Worm (Caenorhabditis elegans) whole organism, L1 larva: ENCODE results near the gene srr-9.
A peak's percentile ranks its signal among the peaks of the same experiment; 100 is the strongest.

ENCODE experiments used
- C16A3.4 ChIP-seq: fragments of 150-350 bp; optimal IDR thresholded peaks from 2 replicates; lab custom pipeline; 2014; ENCODE audit warnings: missing biosample characterization, missing genetic modification characterization
- blmp-1 ChIP-seq: fragments of 150-350 bp; optimal IDR thresholded peaks from 2 replicates; lab custom pipeline; 2014; ENCODE audit warnings: missing biosample characterization, missing genetic modification characterization
- ceh-82 ChIP-seq, 3 experiments: fragments of 150-350 bp in 1 of 3; sonication (generic microtip) in 2 of 3; optimal IDR thresholded peaks; 2 replicates each; lab custom pipeline; 2014 to 2017; ENCODE audit warnings: missing biosample characterization in 3 of 3, missing genetic modification characterization in 3 of 3
- ceh-88 ChIP-seq: fragments of 200-800 bp; sonication (Bioruptor generic); IDR thresholded peaks from 2 replicates; pipeline ENCODE4 v1.3.6; 2022; ENCODE audit warnings: missing genetic modification characterization, missing compliant biosample characterization
- dpl-1 ChIP-seq, 3 experiments: fragments of 150-350 bp in 2 of 3; sonication (generic microtip) in 1 of 3; optimal IDR thresholded peaks; 2 replicates each; lab custom pipeline; 2014 to 2017; ENCODE audit warnings: missing biosample characterization in 3 of 3, missing genetic modification characterization in 3 of 3, missing genetic modification reagents in 3 of 3
- efl-1 ChIP-seq, 4 experiments: fragments of 150-350 bp; optimal IDR thresholded peaks in 3 of 4; peaks in 1 of 4; 1 replicate in 1 of 4; 2 replicates in 3 of 4; lab custom pipeline; 2014; ENCODE audit warnings: missing biosample characterization in 2 of 4, missing genetic modification characterization in 2 of 4, missing genetic modification reagents in 2 of 4
- egl-13 ChIP-seq: sonication (generic microtip); optimal IDR thresholded peaks from 2 replicates; lab custom pipeline; 2016; ENCODE audit warnings: missing genotype, missing genetic modification reagents, missing genetic modification characterization, missing compliant biosample characterization
- elt-2 ChIP-seq: sonication (generic microtip); optimal IDR thresholded peaks from 2 replicates; lab custom pipeline; 2016; ENCODE audit warnings: missing genetic modification characterization, mild to moderate bottlenecking, inconsistent platforms, missing compliant biosample characterization, missing genetic modification reagents
- elt-3 ChIP-seq, 6 experiments: fragments of 150-350 bp in 1 of 6; sonication (generic microtip); optimal IDR thresholded peaks; 2 replicates each; lab custom pipeline; 2017 to 2018; ENCODE audit warnings: missing biosample characterization in 6 of 6, missing genetic modification characterization in 6 of 6, inconsistent platforms in 1 of 6
- fkh-10 ChIP-seq: sonication (generic microtip); optimal IDR thresholded peaks from 2 replicates; lab custom pipeline; 2017; ENCODE audit warnings: missing biosample characterization, missing genetic modification reagents, missing genetic modification characterization
- fkh-4 ChIP-seq: sonication (generic microtip); optimal IDR thresholded peaks from 2 replicates; lab custom pipeline; 2016; ENCODE audit warnings: missing compliant biosample characterization, missing genetic modification characterization, borderline replicate concordance
- fos-1 ChIP-seq: fragments of 150-350 bp; optimal IDR thresholded peaks from 2 replicates; lab custom pipeline; 2014; ENCODE audit warnings: missing biosample characterization, missing genetic modification characterization
- hlh-17 ChIP-seq: fragments of 200-800 bp; sonication (Bioruptor generic); optimal IDR thresholded peaks from 2 replicates; lab custom pipeline; 2018; ENCODE audit warnings: missing genetic modification characterization, mild to moderate bottlenecking, missing compliant biosample characterization, moderate library complexity, borderline replicate concordance
- hlh-4 ChIP-seq: sonication (generic microtip); optimal IDR thresholded peaks from 2 replicates; lab custom pipeline; 2016; ENCODE audit warnings: mild to moderate bottlenecking, missing genetic modification characterization, missing compliant biosample characterization
- irx-1 ChIP-seq: sonication (generic microtip); optimal IDR thresholded peaks from 2 replicates; lab custom pipeline; 2016; ENCODE audit warnings: missing genetic modification characterization, missing compliant biosample characterization
- isw-1 ChIP-seq: fragments of 200-800 bp; sonication (Bioruptor generic); IDR thresholded peaks from 2 replicates; pipeline ENCODE4 v1.3.6; 2022; ENCODE audit warnings: missing genetic modification characterization, missing compliant biosample characterization
- jun-1 ChIP-seq: fragments of 150-350 bp; optimal IDR thresholded peaks from 2 replicates; lab custom pipeline; 2014; ENCODE audit warnings: missing biosample characterization, missing genetic modification reagents, missing genetic modification characterization
- lin-13 ChIP-seq: fragments of 150-350 bp; optimal IDR thresholded peaks from 2 replicates; lab custom pipeline; 2014; ENCODE audit warnings: missing biosample characterization, missing genetic modification reagents, missing genetic modification characterization
- lin-14 ChIP-seq: fragments of 200-800 bp; sonication (Bioruptor generic); optimal IDR thresholded peaks from 2 replicates; lab custom pipeline; 2018; ENCODE audit warnings: mild to moderate bottlenecking, missing genetic modification characterization, moderate library complexity, missing compliant biosample characterization
- lin-15B ChIP-seq: fragments of 150-350 bp; sonication (generic microtip); optimal IDR thresholded peaks from 3 replicates; lab custom pipeline; 2014; ENCODE audit warnings: missing biosample characterization, missing genetic modification characterization
- lin-35 ChIP-seq, 2 experiments: fragments of 150-350 bp; optimal IDR thresholded peaks; 2 replicates each; lab custom pipeline; 2014; ENCODE audit warnings: missing biosample characterization in 2 of 2, missing genetic modification characterization in 2 of 2, missing genetic modification reagents in 2 of 2
- lir-3 ChIP-seq: sonication (generic microtip); optimal IDR thresholded peaks from 2 replicates; lab custom pipeline; 2016; ENCODE audit warnings: mild to moderate bottlenecking, missing genetic modification characterization, moderate library complexity, missing compliant biosample characterization; ENCODE audit not compliant: poor library complexity
- lsy-2 ChIP-seq, 2 experiments: fragments of 150-350 bp; optimal IDR thresholded peaks; 2 replicates each; lab custom pipeline; 2014; ENCODE audit warnings: missing biosample characterization in 2 of 2, missing genetic modification characterization in 2 of 2
- mab-9 ChIP-seq: fragments of 200-800 bp; sonication (Bioruptor generic); IDR thresholded peaks from 2 replicates; pipeline ENCODE4 v1.3.6; 2022; ENCODE audit warnings: missing genetic modification reagents, missing genetic modification characterization, missing compliant biosample characterization
- mdl-1 ChIP-seq, 2 experiments: fragments of 150-350 bp; optimal IDR thresholded peaks; 2 replicates each; lab custom pipeline; 2014 to 2017; ENCODE audit warnings: missing biosample characterization in 2 of 2, missing genetic modification characterization in 2 of 2, inconsistent platforms in 1 of 2
- mef-2 ChIP-seq: fragments of 150-350 bp; optimal IDR thresholded peaks from 2 replicates; lab custom pipeline; 2014; ENCODE audit warnings: missing biosample characterization, missing genetic modification characterization
- mep-1 ChIP-seq: fragments of 150-350 bp; optimal IDR thresholded peaks from 2 replicates; lab custom pipeline; 2014; ENCODE audit warnings: missing biosample characterization, missing genetic modification characterization
- nhr-12 ChIP-seq: sonication (generic microtip); optimal IDR thresholded peaks from 2 replicates; lab custom pipeline; 2017; ENCODE audit warnings: missing biosample characterization, missing genetic modification characterization
- nhr-19 ChIP-seq: fragments of 200-800 bp; sonication (Bioruptor generic); conservative IDR thresholded peaks from 2 replicates; pipeline ENCODE4 v1.3.6; 2022; ENCODE audit warnings: missing genetic modification characterization, missing compliant biosample characterization
- nhr-20 ChIP-seq: sonication (generic microtip); optimal IDR thresholded peaks from 2 replicates; lab custom pipeline; 2016; ENCODE audit warnings: mild to moderate bottlenecking, missing genetic modification characterization, missing compliant biosample characterization
- nhr-47 ChIP-seq: sonication (generic microtip); optimal IDR thresholded peaks from 2 replicates; lab custom pipeline; 2016; ENCODE audit warnings: mild to moderate bottlenecking, missing genetic modification characterization, moderate library complexity, missing compliant biosample characterization
- nhr-71 ChIP-seq: sonication (generic microtip); optimal IDR thresholded peaks from 2 replicates; lab custom pipeline; 2016; ENCODE audit warnings: mild to moderate bottlenecking, missing genetic modification characterization, moderate library complexity, missing compliant biosample characterization
- nhr-85 ChIP-seq: sonication (generic microtip); peaks from one replicate; lab custom pipeline; 2016; ENCODE audit warnings: missing genetic modification characterization, inconsistent platforms, missing compliant biosample characterization
- pqm-1 ChIP-seq: sonication (generic microtip); optimal IDR thresholded peaks from 3 replicates; lab custom pipeline; 2017; ENCODE audit warnings: missing biosample characterization, missing genetic modification characterization
- rnt-1 ChIP-seq: sonication (generic microtip); optimal IDR thresholded peaks from 2 replicates; lab custom pipeline; 2016; ENCODE audit warnings: mild to moderate bottlenecking, missing genetic modification characterization, moderate library complexity, missing compliant biosample characterization
- skn-1 ChIP-seq: fragments of 150-350 bp; optimal IDR thresholded peaks from 2 replicates; lab custom pipeline; 2014; ENCODE audit warnings: missing biosample characterization, missing genetic modification characterization
- snu-23 ChIP-seq: sonication (generic microtip); optimal IDR thresholded peaks from 2 replicates; lab custom pipeline; 2016; ENCODE audit warnings: missing genetic modification characterization, missing compliant biosample characterization
- sox-4 ChIP-seq: sonication (generic microtip); optimal IDR thresholded peaks from 2 replicates; lab custom pipeline; 2016; ENCODE audit warnings: missing genetic modification characterization, missing compliant biosample characterization
- sup-37 ChIP-seq: fragments of 200-800 bp; sonication (Bioruptor generic); optimal IDR thresholded peaks from 2 replicates; lab custom pipeline; 2018; ENCODE audit warnings: mild to moderate bottlenecking, missing genetic modification characterization, missing compliant biosample characterization
- swsn-7 ChIP-seq: sonication (generic microtip); optimal IDR thresholded peaks from 2 replicates; lab custom pipeline; 2016; ENCODE audit warnings: missing genetic modification characterization, missing compliant biosample characterization
- tbx-2 ChIP-seq: sonication (generic microtip); optimal IDR thresholded peaks from 2 replicates; lab custom pipeline; 2016; ENCODE audit warnings: missing genetic modification characterization, missing compliant biosample characterization
- tlp-1 ChIP-seq: fragments of 150-350 bp; optimal IDR thresholded peaks from 2 replicates; lab custom pipeline; 2014; ENCODE audit warnings: missing biosample characterization, missing genetic modification characterization
- unc-130 ChIP-seq: fragments of 150-350 bp; optimal IDR thresholded peaks from 2 replicates; lab custom pipeline; 2017; ENCODE audit warnings: missing biosample characterization, missing genetic modification characterization, inconsistent platforms
- unc-30 ChIP-seq: sonication (generic microtip); optimal IDR thresholded peaks from 2 replicates; lab custom pipeline; 2017; ENCODE audit warnings: missing biosample characterization, missing genetic modification characterization
- unc-98 ChIP-seq: fragments of 200-800 bp; sonication (Bioruptor generic); IDR thresholded peaks from 2 replicates; pipeline ENCODE4 v1.3.6; 2022; ENCODE audit warnings: missing genetic modification characterization, missing compliant biosample characterization
- vab-15 ChIP-seq: sonication (generic microtip); optimal IDR thresholded peaks from 2 replicates; lab custom pipeline; 2017; ENCODE audit warnings: missing genotype, mild to moderate bottlenecking, missing genetic modification characterization, missing compliant biosample characterization
- xbp-1 ChIP-seq: sonication (generic microtip); optimal IDR thresholded peaks from 2 replicates; lab custom pipeline; 2016; ENCODE audit warnings: missing genetic modification characterization, missing compliant biosample characterization
- zag-1 ChIP-seq: fragments of 150-350 bp; optimal IDR thresholded peaks from 2 replicates; lab custom pipeline; 2014; ENCODE audit warnings: missing biosample characterization, missing genetic modification characterization
- ztf-11 ChIP-seq, 2 experiments: sonication (generic microtip); optimal IDR thresholded peaks; 2 replicates each; lab custom pipeline; 2016 to 2017; ENCODE audit warnings: missing genetic modification characterization in 2 of 2, missing biosample characterization in 1 of 2, missing compliant biosample characterization in 1 of 2
- ztf-4 ChIP-seq: fragments of 150-350 bp; optimal IDR thresholded peaks from 2 replicates; lab custom pipeline; 2014; ENCODE audit warnings: missing biosample characterization, missing genetic modification characterization

srr-9 gene

DNA sequence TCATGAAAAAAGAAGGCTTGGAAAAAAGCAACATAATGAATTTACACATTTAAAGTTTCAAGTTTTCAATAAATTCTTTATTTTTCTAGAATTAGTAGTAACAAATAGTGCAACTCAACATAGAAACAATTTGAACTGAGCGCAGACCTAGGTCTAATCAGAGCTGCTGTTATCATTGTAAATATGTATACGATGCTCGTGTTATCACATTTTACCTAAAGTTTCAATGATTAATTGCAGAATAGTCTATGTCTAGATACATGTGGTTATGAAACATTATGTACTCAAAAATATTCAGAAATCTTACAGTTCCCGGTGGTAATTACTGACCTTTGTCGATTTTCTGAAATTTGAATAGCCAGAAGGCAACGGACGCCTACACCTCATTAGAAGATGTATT is 18.2 kb downstream of the srr-9 start:
- peak; percentile 38 for TF ChIP-seq elt-2
- TF ChIP-seq hlh-17 (GFP tag; lab: Kevin White, UChicago): no peak
- no peak for TF ChIP-seq skn-1 (tag; lab: Kevin White, UChicago)

DNA sequence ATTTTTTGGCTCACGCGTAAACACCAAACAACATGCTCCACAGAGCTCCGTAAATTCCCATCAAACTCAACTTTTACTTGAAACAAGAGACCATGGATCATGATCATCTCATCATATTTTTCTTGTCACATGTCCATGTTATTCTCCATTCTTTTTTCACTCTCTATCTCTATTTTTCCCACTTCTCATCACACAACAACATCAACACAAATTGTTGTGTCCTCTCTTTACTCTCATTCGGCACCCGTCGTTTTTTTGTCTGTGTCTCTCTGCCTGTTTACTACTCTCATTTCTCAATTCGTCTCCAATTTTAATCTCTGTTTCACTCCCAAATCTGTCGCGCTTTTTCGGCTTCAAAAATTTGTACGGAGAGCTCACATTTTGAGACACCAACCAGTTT is 21.5 kb downstream of the srr-9 start:
- peak; percentile 44 for TF ChIP-seq unc-130 (tag; lab: Kevin White, UChicago)
- TF ChIP-seq blmp-1 (tag; lab: Kevin White, UChicago): peak; percentile 83
- peak; percentile 49 to 61 for TF ChIP-seq efl-1 (optimal IDR thresholded peaks at IDR 0.05; lab: Kevin White, UChicago)
- TF ChIP-seq efl-1 (GFP tag; optimal IDR thresholded peaks at IDR 0.05 in 1 of 2; lab: Kevin White, UChicago): peak; percentile 34 to 93
- TF ChIP-seq xbp-1 (tag; lab: Kevin White, UChicago): peak; percentile 45
- no peak for TF ChIP-seq unc-30 (tag; lab: Kevin White, UChicago)
- peak; percentile 13 for TF ChIP-seq zag-1 (tag; lab: Kevin White, UChicago)
- no peak for TF ChIP-seq jun-1
- peak; percentile 84 for TF ChIP-seq nhr-20 (tag; lab: Kevin White, UChicago)
- peak; percentile 39 for TF ChIP-seq swsn-7 (tag; lab: Kevin White, UChicago)
- peak in 1 of 3 experiments; percentile 57 for TF ChIP-seq ceh-82 (tag; optimal IDR thresholded peaks at IDR 0.05; lab: Kevin White, UChicago)
- TF ChIP-seq elt-2: no peak
- TF ChIP-seq nhr-71 (tag; lab: Kevin White, UChicago): peak; percentile 86
- no peak for TF ChIP-seq lin-15B (tag; lab: Kevin White, UChicago)
- peak; percentile 53 for TF ChIP-seq irx-1 (tag; lab: Kevin White, UChicago)
- TF ChIP-seq vab-15 (tag; lab: Kevin White, UChicago): peak; percentile 72
- TF ChIP-seq ztf-4 (tag; lab: Kevin White, UChicago): no peak
- TF ChIP-seq mdl-1 (tag; optimal IDR thresholded peaks at IDR 0.05; lab: Kevin White, UChicago): peak in 1 of 2 experiments; percentile 73
- peak; percentile 91 for TF ChIP-seq nhr-85 (tag; lab: Kevin White, UChicago)
- peak; percentile 18 for TF ChIP-seq egl-13 (tag; lab: Kevin White, UChicago)
- TF ChIP-seq sox-4 (tag; lab: Kevin White, UChicago): no peak
- TF ChIP-seq sup-37 (GFP tag; lab: Kevin White, UChicago): no peak
- no peak; the same call in 1 of the 2 replicates for TF ChIP-seq mab-9
- TF ChIP-seq fkh-4 (tag; lab: Kevin White, UChicago): no peak
- TF ChIP-seq nhr-12: no peak
- TF ChIP-seq pqm-1 (tag; lab: Kevin White, UChicago): no peak
- TF ChIP-seq fkh-10 (GFP tag; lab: Kevin White, UChicago): peak; percentile 24
- peak; percentile 61 for TF ChIP-seq rnt-1
- peak; percentile 49; the same call in 1 of the 2 replicates for TF ChIP-seq ceh-88 (GFP tag; lab: Robert Waterston, UW)
- peak; percentile 89 for TF ChIP-seq snu-23 (GFP tag; lab: Kevin White, UChicago)
- TF ChIP-seq lir-3 (tag; lab: Kevin White, UChicago): peak; percentile 56
- peak; percentile 97 for TF ChIP-seq lin-14 (GFP tag; lab: Kevin White, UChicago)
- no peak for TF ChIP-seq tlp-1 (tag; lab: Kevin White, UChicago)
- TF ChIP-seq lin-35 (GFP tag; optimal IDR thresholded peaks at IDR 0.05; lab: Kevin White, UChicago): peak; percentile 50 to 72
- TF ChIP-seq dpl-1 (GFP tag; optimal IDR thresholded peaks at IDR 0.05; lab: Kevin White, UChicago): peak; percentile 31 to 59 (median 53)
- TF ChIP-seq ztf-11 (tag; optimal IDR thresholded peaks at IDR 0.05; lab: Kevin White, UChicago): no peak
- TF ChIP-seq isw-1 (GFP tag; lab: Robert Waterston, UW): peak; percentile 19; the same call in 1 of the 2 replicates
- TF ChIP-seq unc-98 (GFP tag; lab: Robert Waterston, UW): no peak
- peak; percentile 58 for TF ChIP-seq nhr-19 (GFP tag; lab: Robert Waterston, UW)
- TF ChIP-seq nhr-47: peak; percentile 46
- no peak for TF ChIP-seq hlh-4 (tag; lab: Kevin White, UChicago)
- TF ChIP-seq lsy-2 (tag; optimal IDR thresholded peaks at IDR 0.05; lab: Kevin White, UChicago): peak; percentile 44 to 75
- TF ChIP-seq mef-2 (tag; lab: Kevin White, UChicago): peak; percentile 16
- peak; percentile 49 for TF ChIP-seq fos-1 (tag; lab: Kevin White, UChicago)
- TF ChIP-seq C16A3.4 (tag; lab: Kevin White, UChicago): peak; percentile 20
- peak in 3 of 6 experiments; percentile 7 to 61 (median 26) for TF ChIP-seq elt-3 (tag; optimal IDR thresholded peaks at IDR 0.05; lab: Kevin White, UChicago)
- TF ChIP-seq tbx-2: peak; percentile 56
- TF ChIP-seq mep-1 (tag; lab: Kevin White, UChicago): peak; percentile 72
- peak; percentile 45 for TF ChIP-seq lin-13 (GFP tag; lab: Kevin White, UChicago)
